Fruit fly (Drosophila melanogaster): ENCODE data around the gene CG11248.

CG11248 gene

DNA sequence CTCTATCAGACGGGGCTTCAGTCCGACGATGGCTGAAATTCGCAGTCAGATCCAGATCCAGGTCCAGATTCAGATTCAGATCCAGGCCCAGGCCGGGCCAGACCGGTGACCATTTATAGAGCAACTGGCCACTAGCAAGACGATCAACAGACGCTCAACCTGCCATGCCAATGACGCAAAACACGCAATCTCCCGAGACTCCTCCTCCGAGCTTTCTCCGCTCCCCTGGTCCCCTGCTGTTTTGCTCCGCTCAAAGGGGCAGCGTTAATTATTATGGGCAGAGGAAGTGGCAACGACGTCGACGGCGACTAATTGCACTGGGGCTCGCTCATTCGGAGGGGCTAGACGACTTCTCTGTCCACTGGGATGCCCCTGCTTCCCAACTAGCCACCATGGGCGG is 28.4 kb upstream of the CG11248 start:
- peak in 1 of 2 experiments; percentile 95 for TF ChIP-seq ss (GFP tag; optimal IDR thresholded peaks at IDR 0.05)
- no peak for TF ChIP-seq CG9139 (GFP tag; optimal IDR thresholded peaks at IDR 0.05)
- no peak for TF ChIP-seq CG3032 (tag; optimal IDR thresholded peaks at IDR 0.05)
- TF ChIP-seq Ets96B (tag; optimal IDR thresholded peaks at IDR 0.05) = no peak
- no peak for TF ChIP-seq Blimp-1 (GFP tag; optimal IDR thresholded peaks at IDR 0.05)
- TF ChIP-seq CG31627 (GFP tag; optimal IDR thresholded peaks at IDR 0.05) = no peak

DNA sequence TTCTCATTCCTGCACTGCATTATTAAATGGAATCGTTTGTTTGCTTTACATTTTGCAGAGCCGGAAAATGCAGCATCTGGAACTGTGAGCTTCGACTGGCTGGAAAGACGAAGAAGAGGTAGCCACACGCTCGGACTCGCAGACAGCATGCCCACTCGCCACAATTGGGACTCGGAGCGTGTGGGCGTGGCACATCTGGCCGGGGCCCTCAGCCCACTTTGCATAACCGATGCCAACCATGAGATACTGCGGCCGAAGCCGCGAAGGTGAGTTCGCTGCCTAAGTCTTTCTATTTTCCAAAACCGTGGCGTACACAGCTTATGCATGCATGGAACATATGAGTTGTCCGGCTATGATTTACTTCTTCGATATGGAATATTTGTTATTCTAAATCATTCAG is 27.7 kb upstream of the CG11248 start:
- no peak for TF ChIP-seq dac (GFP tag; optimal IDR thresholded peaks at IDR 0.05)
- no peak for TF ChIP-seq CG4318 (GFP tag; optimal IDR thresholded peaks at IDR 0.05)
- TF ChIP-seq CG10669 (GFP tag; optimal IDR thresholded peaks at IDR 0.05) = no peak
- TF ChIP-seq Smox (GFP tag; optimal IDR thresholded peaks at IDR 0.05) = no peak

- TF ChIP-seq svp (GFP tag) = peak; percentile 23
- TF ChIP-seq CG11902 (GFP tag; optimal IDR thresholded peaks at IDR 0.05) = peak; percentile 46
- TF ChIP-seq esn (GFP tag; optimal IDR thresholded peaks at IDR 0.05) = peak; percentile 69
- TF ChIP-seq Met (GFP tag; optimal IDR thresholded peaks at IDR 0.05) = peak; percentile 48
- no peak for TF ChIP-seq CG8632 (GFP tag; optimal IDR thresholded peaks at IDR 0.05)
- no peak for TF ChIP-seq salr (GFP tag; optimal IDR thresholded peaks at IDR 0.05)
- TF ChIP-seq pdm3 (GFP tag; optimal IDR thresholded peaks at IDR 0.05) = peak; percentile 47
- peak; percentile 21 for TF ChIP-seq CG3919 (GFP tag; optimal IDR thresholded peaks at IDR 0.05)
- peak; percentile 35 for TF ChIP-seq Hr4 (GFP tag; optimal IDR thresholded peaks at IDR 0.05)
- peak; percentile 19 for TF ChIP-seq Eip75B (GFP tag; optimal IDR thresholded peaks at IDR 0.05)
- peak; percentile 69 for TF ChIP-seq Eip78C (GFP tag)
- peak; percentile 76 for TF ChIP-seq Hr39 (GFP tag; optimal IDR thresholded peaks at IDR 0.05)
- peak; percentile 45 for TF ChIP-seq OdsH (GFP tag; optimal IDR thresholded peaks at IDR 0.05)
- no peak for TF ChIP-seq Lpt (GFP tag; optimal IDR thresholded peaks at IDR 0.05)
- peak; percentile 27 for TF ChIP-seq CG6792 (GFP tag; optimal IDR thresholded peaks at IDR 0.05)
- TF ChIP-seq Ets21C (GFP tag; optimal IDR thresholded peaks at IDR 0.05) = peak; percentile 36
- peak; percentile 24 for TF ChIP-seq Smox (GFP tag; optimal IDR thresholded peaks at IDR 0.05)
- peak; percentile 68 for TF ChIP-seq lz (GFP tag; optimal IDR thresholded peaks at IDR 0.05)
- TF ChIP-seq Ets96B (tag; optimal IDR thresholded peaks at IDR 0.05) = no peak
- peak; percentile 47 for TF ChIP-seq topi (GFP tag; optimal IDR thresholded peaks at IDR 0.05)
- TF ChIP-seq achi (GFP tag; optimal IDR thresholded peaks at IDR 0.05) = no peak
- TF ChIP-seq CG1621 (tag; optimal IDR thresholded peaks at IDR 0.05) = peak; percentile 54
- TF ChIP-seq dsx (GFP tag; optimal IDR thresholded peaks at IDR 0.05; ENCODE audit: poor library complexity, severe bottlenecking) = no peak
- peak; percentile 79 for TF ChIP-seq CG31627 (GFP tag; optimal IDR thresholded peaks at IDR 0.05)
- peak; percentile 69 for TF ChIP-seq cyc (GFP tag; optimal IDR thresholded peaks at IDR 0.05)
- TF ChIP-seq acj6 (GFP tag; optimal IDR thresholded peaks at IDR 0.05) = peak; percentile 26
- peak; percentile 16 for TF ChIP-seq CG10631 (GFP tag; optimal IDR thresholded peaks at IDR 0.05)
Observed at dm6 chr3L:21652768-21653167, 27.1 kb upstream of the CG11248 start.

- peak; percentile 26 for TF ChIP-seq svp (GFP tag)
- no peak for TF ChIP-seq Sox15 (GFP tag; optimal IDR thresholded peaks at IDR 0.05)
Observed at dm6 chr3L:21666880-21667279, 13.0 kb upstream of the CG11248 start, which contains the start of gene Cpr78E. Cpr78E (minus strand) TSS chr3L:21666980.

dm6 chr3L:21667530-21667929 is 12.3 kb upstream of the CG11248 start:
- TF ChIP-seq CG7368 (GFP tag; optimal IDR thresholded peaks at IDR 0.05) = no peak
- TF ChIP-seq topi (GFP tag; optimal IDR thresholded peaks at IDR 0.05) = no peak
- TF ChIP-seq CG6276 (GFP tag; optimal IDR thresholded peaks at IDR 0.05) = no peak
- no peak for TF ChIP-seq CG1621 (tag; optimal IDR thresholded peaks at IDR 0.05)
- no peak for TF ChIP-seq CG3919 (GFP tag; optimal IDR thresholded peaks at IDR 0.05)
- no peak for TF ChIP-seq esn (GFP tag; optimal IDR thresholded peaks at IDR 0.05)
- no peak for TF ChIP-seq Lpt (GFP tag; optimal IDR thresholded peaks at IDR 0.05)
- no peak for TF ChIP-seq Met (GFP tag; optimal IDR thresholded peaks at IDR 0.05)
- TF ChIP-seq Hr39 (GFP tag; optimal IDR thresholded peaks at IDR 0.05) = no peak
- no peak for TF ChIP-seq vri (GFP tag; optimal IDR thresholded peaks at IDR 0.05)
- TF ChIP-seq CG3032 (tag; optimal IDR thresholded peaks at IDR 0.05) = no peak
- no peak for TF ChIP-seq CG8119 (GFP tag; IDR thresholded peaks at IDR 0.05)
- no peak for TF ChIP-seq CG32006 (GFP tag; optimal IDR thresholded peaks at IDR 0.05)
- no peak for TF ChIP-seq Gug (GFP tag; IDR thresholded peaks at IDR 0.05)
- TF ChIP-seq CG11762 (GFP tag; optimal IDR thresholded peaks at IDR 0.05; ENCODE audit: insufficient read depth) = no peak
